Worm (Caenorhabditis elegans): ENCODE measurements around the gene lips-10.

- TF ChIP-seq dao-5 (tag; optimal IDR thresholded peaks at IDR 0.05) (no peak), him-1 (tag; optimal IDR thresholded peaks at IDR 0.05) (no peak), W03F9.2 (tag; optimal IDR thresholded peaks at IDR 0.05) (no peak)
These were observed 7.8 kb downstream of the lips-10 start, which contains the start of gene cut-3 for ce11 chrII:8446731-8447130.

Data from whole organism, L4/young adult.